Worm (Caenorhabditis elegans) whole organism, mixed stage, embryonic: ENCODE results near the gene F54D8.6.

Experiments
- M03D4.4 ChIP-seq: sonication (generic microtip); optimal IDR thresholded peaks from 2 replicates; lab custom pipeline; 2017; ENCODE audit warnings: mild to moderate bottlenecking, missing genetic modification characterization, missing compliant biosample characterization
- bed-3 ChIP-seq: fragments of 200-800 bp; sonication (Bioruptor generic); optimal IDR thresholded peaks from 3 replicates; lab custom pipeline; 2018; ENCODE audit warnings: mild to moderate bottlenecking, missing genetic modification characterization, moderate library complexity, missing compliant biosample characterization
- blmp-1 ChIP-seq: fragments of 150-350 bp; optimal IDR thresholded peaks from 2 replicates; lab custom pipeline; 2014; ENCODE audit warnings: missing biosample characterization, missing genetic modification characterization
- ceh-39 ChIP-seq: fragments of 150-350 bp; optimal IDR thresholded peaks from 2 replicates; lab custom pipeline; 2014; ENCODE audit warnings: missing biosample characterization, missing genetic modification characterization
- ceh-43 ChIP-seq: fragments of 200-800 bp; sonication (Bioruptor generic); optimal IDR thresholded peaks from 2 replicates; lab custom pipeline; 2018; ENCODE audit warnings: mild to moderate bottlenecking, missing genetic modification characterization, moderate library complexity, missing compliant biosample characterization
- ceh-83 ChIP-seq: fragments of 200-800 bp; sonication (Bioruptor generic); optimal IDR thresholded peaks from 2 replicates; lab custom pipeline; 2018; ENCODE audit warnings: mild to moderate bottlenecking, missing genetic modification characterization, missing compliant biosample characterization
- ces-1 ChIP-seq: fragments of 150-350 bp; optimal IDR thresholded peaks from 2 replicates; lab custom pipeline; 2014; ENCODE audit warnings: missing biosample characterization, missing genetic modification reagents, missing genetic modification characterization
- cnd-1 ChIP-seq: fragments of 200-800 bp; sonication (Bioruptor generic); optimal IDR thresholded peaks from 2 replicates; lab custom pipeline; 2018; ENCODE audit warnings: mild to moderate bottlenecking, missing genetic modification characterization, missing compliant biosample characterization
- drap-1 ChIP-seq: fragments of 200-800 bp; sonication (Bioruptor generic); optimal IDR thresholded peaks from 3 replicates; lab custom pipeline; 2018; ENCODE audit warnings: mild to moderate bottlenecking, missing genetic modification characterization, missing compliant biosample characterization
- elt-1 ChIP-seq: sonication (generic microtip); optimal IDR thresholded peaks from 2 replicates; lab custom pipeline; 2017; ENCODE audit warnings: missing genetic modification characterization, mild to moderate bottlenecking, missing compliant biosample characterization, antibody characterized with exemption, moderate library complexity, borderline replicate concordance; ENCODE audit not compliant: insufficient read depth
- elt-3 ChIP-seq: fragments of 150-350 bp; optimal IDR thresholded peaks from 2 replicates; lab custom pipeline; 2014; ENCODE audit warnings: missing biosample characterization, missing genetic modification characterization
- flh-1 ChIP-seq: fragments of 200-800 bp; sonication (Bioruptor generic); optimal IDR thresholded peaks from 2 replicates; lab custom pipeline; 2018; ENCODE audit warnings: mild to moderate bottlenecking, missing genetic modification characterization, moderate library complexity, missing compliant biosample characterization
- ham-2 ChIP-seq: fragments of 200-800 bp; sonication (Bioruptor generic); optimal IDR thresholded peaks from 2 replicates; lab custom pipeline; 2018; ENCODE audit warnings: mild to moderate bottlenecking, missing genetic modification characterization, missing compliant biosample characterization
- lin-13 ChIP-seq: fragments of 150-350 bp; optimal IDR thresholded peaks from 2 replicates; lab custom pipeline; 2014; ENCODE audit warnings: missing biosample characterization, missing genetic modification characterization
- lin-32 ChIP-seq: fragments of 200-800 bp; sonication (Bioruptor generic); optimal IDR thresholded peaks from 2 replicates; lab custom pipeline; 2018; ENCODE audit warnings: mild to moderate bottlenecking, missing genetic modification characterization, missing compliant biosample characterization
- lsy-2 ChIP-seq: fragments of 150-350 bp; optimal IDR thresholded peaks from 2 replicates; lab custom pipeline; 2014; ENCODE audit warnings: missing biosample characterization, missing genetic modification characterization
- mab-5 ChIP-seq: fragments of 150-350 bp; optimal IDR thresholded peaks from 2 replicates; lab custom pipeline; 2014; ENCODE audit warnings: missing biosample characterization, missing genetic modification characterization
- mep-1 ChIP-seq: fragments of 150-350 bp; optimal IDR thresholded peaks from 2 replicates; lab custom pipeline; 2017; ENCODE audit warnings: missing biosample characterization, missing genetic modification reagents, missing genetic modification characterization, inconsistent platforms
- nhr-12 ChIP-seq: fragments of 150-350 bp; optimal IDR thresholded peaks from 2 replicates; lab custom pipeline; 2014; ENCODE audit warnings: missing biosample characterization, missing genetic modification characterization
- nhr-2 ChIP-seq: fragments of 150-350 bp; optimal IDR thresholded peaks from 2 replicates; lab custom pipeline; 2014; ENCODE audit warnings: missing biosample characterization, missing genetic modification characterization
- nhr-237 ChIP-seq: fragments of 150-350 bp; optimal IDR thresholded peaks from 2 replicates; lab custom pipeline; 2014; ENCODE audit warnings: missing biosample characterization, missing genetic modification characterization
- pha-4 ChIP-seq: fragments of 150-350 bp; optimal IDR thresholded peaks from 2 replicates; lab custom pipeline; 2018; ENCODE audit warnings: missing biosample characterization, missing genetic modification reagents, missing genetic modification characterization
- sem-2 ChIP-seq: fragments of 200-800 bp; sonication (Bioruptor generic); optimal IDR thresholded peaks from 2 replicates; lab custom pipeline; 2018; ENCODE audit warnings: mild to moderate bottlenecking, missing genetic modification characterization, missing compliant biosample characterization
- snpc-4 ChIP-seq: fragments of 150-350 bp; optimal IDR thresholded peaks from 2 replicates; lab custom pipeline; 2014; ENCODE audit warnings: missing biosample characterization, missing genetic modification characterization
- tbx-8 ChIP-seq: fragments of 200-800 bp; sonication (Bioruptor generic); optimal IDR thresholded peaks from 2 replicates; lab custom pipeline; 2018; ENCODE audit warnings: mild to moderate bottlenecking, missing genetic modification characterization, moderate library complexity, missing compliant biosample characterization
- unc-120 ChIP-seq: sonication (generic microtip); optimal IDR thresholded peaks from 2 replicates; lab custom pipeline; 2017; ENCODE audit warnings: missing genetic modification characterization, missing compliant biosample characterization; ENCODE audit not compliant: poor library complexity, severe bottlenecking
- unc-62 ChIP-seq: fragments of 150-350 bp; optimal IDR thresholded peaks from 2 replicates; lab custom pipeline; 2014; ENCODE audit warnings: missing biosample characterization, missing genetic modification reagents, missing genetic modification characterization
- zip-8 ChIP-seq: fragments of 150-350 bp; optimal IDR thresholded peaks from 2 replicates; lab custom pipeline; 2014; ENCODE audit warnings: missing biosample characterization, missing genetic modification characterization

Gene F54D8.6

DNA sequence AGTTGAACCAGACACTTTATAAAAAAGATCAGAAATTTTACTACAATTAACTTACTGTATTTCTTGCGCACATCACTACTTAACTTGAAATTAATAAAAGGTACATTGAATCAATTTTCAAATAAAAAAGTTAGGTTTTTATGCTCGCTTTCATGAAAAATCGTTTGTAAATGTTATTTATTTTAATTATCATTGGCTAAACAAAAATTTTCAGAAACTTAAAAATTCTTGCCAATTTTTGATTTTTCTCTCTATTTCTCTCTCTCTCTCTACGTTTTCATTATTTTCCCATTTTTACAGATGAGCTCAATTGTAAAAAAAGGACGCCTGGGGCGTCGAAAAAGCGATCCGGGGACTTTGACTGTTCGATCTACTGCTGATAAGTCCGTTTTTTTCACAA lies 6.6 kb downstream of the F54D8.6 start, which contains the start of gene sax-2:
Gene sax-2, plus strand, starts transcription at position 301 of the 400 bp plus-strand sequence.
- TF ChIP-seq ceh-43 (GFP tag; lab: Kevin White, UChicago) (no peak), elt-1 (tag; lab: Kevin White, UChicago) (no peak), tbx-8 (GFP tag; lab: Kevin White, UChicago) (no peak), snpc-4 (tag; lab: Kevin White, UChicago) (no peak)

DNA sequence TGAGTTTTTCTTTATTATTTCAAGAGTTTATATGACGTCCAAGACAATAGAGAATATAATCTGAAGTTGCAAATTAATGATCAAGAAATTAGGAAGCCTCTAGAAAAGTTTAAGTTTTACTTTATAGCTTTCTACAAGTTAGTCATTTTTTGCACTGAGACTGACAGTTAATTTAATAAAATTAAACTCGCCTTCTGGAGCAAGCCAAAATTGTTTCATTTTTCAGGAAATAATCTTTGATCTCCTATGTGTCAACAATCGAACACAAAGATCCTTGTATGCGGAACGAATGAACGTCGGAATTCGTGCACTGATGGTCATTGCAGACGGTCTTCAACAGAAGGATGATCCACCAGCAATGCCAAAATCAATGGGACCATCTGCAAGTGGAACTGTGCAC lies 9.6 kb downstream of the F54D8.6 start:
- TF ChIP-seq nhr-12 (tag; lab: Kevin White, UChicago), result no peak
- no peak for TF ChIP-seq snpc-4 (tag; lab: Kevin White, UChicago)
- TF ChIP-seq mep-1 (tag; lab: Kevin White, UChicago), result no peak
- no peak for TF ChIP-seq lsy-2 (tag; lab: Kevin White, UChicago)
- no peak for TF ChIP-seq sem-2 (GFP tag; lab: Kevin White, UChicago)
- TF ChIP-seq ceh-83, result no peak
- no peak for TF ChIP-seq unc-120 (tag; lab: Kevin White, UChicago)
- no peak for TF ChIP-seq lin-32 (GFP tag; lab: Kevin White, UChicago)
- TF ChIP-seq zip-8, result no peak
- no peak for TF ChIP-seq cnd-1
- no peak for TF ChIP-seq flh-1
- no peak for TF ChIP-seq elt-1 (tag; lab: Kevin White, UChicago)
- no peak for TF ChIP-seq ham-2 (GFP tag; lab: Kevin White, UChicago)
- no peak for TF ChIP-seq M03D4.4 (tag; lab: Kevin White, UChicago)
- no peak for TF ChIP-seq nhr-237 (tag; lab: Kevin White, UChicago)
- no peak for TF ChIP-seq bed-3
- TF ChIP-seq unc-62, result no peak
- no peak for TF ChIP-seq blmp-1 (tag; lab: Kevin White, UChicago)
- TF ChIP-seq mab-5, result no peak
- no peak for TF ChIP-seq elt-3
- TF ChIP-seq, all 35 proteins: peak for 0

DNA sequence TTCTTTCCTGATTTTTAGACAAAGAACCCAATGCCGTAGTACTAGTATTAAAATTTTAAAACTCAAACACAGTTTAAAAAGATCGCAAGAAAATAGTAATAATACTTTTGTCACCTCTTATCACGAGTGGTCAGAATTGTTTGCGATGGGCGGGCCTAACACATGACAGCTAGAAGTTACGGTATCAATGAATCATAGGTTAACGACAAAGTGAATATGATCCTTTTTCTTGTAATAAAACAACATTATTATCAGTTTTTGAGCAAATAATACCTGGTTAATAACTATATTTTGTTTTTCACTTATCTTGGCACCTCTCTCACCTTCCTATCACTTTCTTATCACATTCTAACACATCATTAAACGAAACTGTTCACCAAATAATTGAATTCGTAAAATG lies 10.2 kb downstream of the F54D8.6 start:
- TF ChIP-seq bed-3, result no peak
- no peak for TF ChIP-seq nhr-12 (tag; lab: Kevin White, UChicago)
- no peak for TF ChIP-seq sem-2 (GFP tag; lab: Kevin White, UChicago)
- TF ChIP-seq M03D4.4 (tag; lab: Kevin White, UChicago), result no peak
- no peak for TF ChIP-seq snpc-4 (tag; lab: Kevin White, UChicago)

DNA sequence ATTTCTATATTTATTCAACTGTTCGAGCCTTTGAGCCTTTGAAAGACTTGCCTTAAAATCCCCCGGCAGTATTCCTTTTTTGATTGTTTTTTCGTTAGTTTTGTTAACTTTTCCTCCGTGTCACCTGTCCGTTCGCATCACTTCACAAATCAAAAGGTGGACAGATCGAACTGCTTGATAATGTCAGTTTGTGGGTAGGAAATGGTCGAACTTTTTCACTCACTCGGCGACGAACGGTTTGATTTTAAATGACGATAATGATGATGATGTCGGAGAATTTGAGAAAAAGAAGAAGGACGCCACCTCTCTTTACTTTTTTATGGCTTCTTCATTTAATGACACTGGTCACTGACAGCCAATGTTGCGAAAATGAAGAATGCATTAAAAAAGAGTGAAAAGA lies 16.3 kb downstream of the F54D8.6 start:
- TF ChIP-seq drap-1 (GFP tag; lab: Kevin White, UChicago), result no peak
- no peak for TF ChIP-seq nhr-2 (tag; lab: Kevin White, UChicago)
- TF ChIP-seq mab-5, result no peak
- TF ChIP-seq M03D4.4 (tag; lab: Kevin White, UChicago), result no peak
- no peak for TF ChIP-seq ces-1
- TF ChIP-seq lin-13, result no peak
- TF ChIP-seq ceh-39 (tag; lab: Kevin White, UChicago), result no peak
- no peak for TF ChIP-seq flh-1
- no peak for TF ChIP-seq zip-8
- no peak for TF ChIP-seq sem-2 (GFP tag; lab: Kevin White, UChicago)
- TF ChIP-seq tbx-8 (GFP tag; lab: Kevin White, UChicago), result no peak
- TF ChIP-seq unc-120 (tag; lab: Kevin White, UChicago), result no peak
- no peak for TF ChIP-seq pha-4 (tag; lab: Kevin White, UChicago)

DNA sequence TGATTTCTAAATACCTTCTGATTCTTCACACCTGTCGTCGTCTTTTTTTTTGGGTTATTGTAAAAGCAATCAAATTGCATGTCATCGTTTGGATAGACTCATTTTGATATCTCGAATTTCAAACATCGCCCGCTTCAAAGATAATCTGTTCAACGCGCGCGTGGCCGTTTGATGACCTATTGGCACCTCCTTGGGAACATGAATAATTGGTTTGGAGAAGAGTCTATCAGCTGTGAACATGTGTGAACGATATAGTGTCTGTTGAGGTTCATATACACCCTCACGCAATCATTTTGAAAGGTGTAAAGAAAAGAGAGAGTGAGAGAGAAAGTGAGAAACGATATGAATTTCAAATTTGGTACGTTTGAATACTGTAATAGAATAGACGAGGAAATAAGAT lies 17.8 kb downstream of the F54D8.6 start:
- TF ChIP-seq lin-32 (GFP tag; lab: Kevin White, UChicago) (peak; percentile 84), flh-1 (no peak), nhr-2 (tag; lab: Kevin White, UChicago) (peak; percentile 24)

DNA sequence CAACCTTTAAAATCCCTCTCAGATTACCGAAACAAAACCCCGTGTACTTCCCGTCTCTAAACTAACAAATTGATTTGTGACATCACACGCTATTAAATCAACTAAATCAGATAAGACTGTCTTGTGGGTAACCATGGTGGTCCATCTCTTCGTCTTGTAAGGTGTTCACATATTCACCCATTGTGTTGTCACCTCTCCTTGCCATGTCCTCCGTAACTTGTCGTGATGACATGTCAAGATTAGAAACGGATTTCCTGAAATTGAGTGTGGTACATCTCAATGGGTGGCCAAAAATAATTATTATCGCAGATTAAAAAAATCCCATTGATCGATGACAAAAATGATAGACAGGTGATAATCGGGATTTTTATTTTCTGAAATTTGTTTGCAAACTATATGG lies 21.6 kb downstream of the F54D8.6 start:
- TF ChIP-seq elt-1 (tag; lab: Kevin White, UChicago), result peak; percentile 68
- no peak for TF ChIP-seq nhr-12 (tag; lab: Kevin White, UChicago)
- TF ChIP-seq unc-62, result peak; percentile 42
- peak; percentile 33 for TF ChIP-seq nhr-2 (tag; lab: Kevin White, UChicago)
